Worm (Caenorhabditis elegans) whole organism, L2 larva: Measurements from ENCODE around the gene pgl-2.
A peak's percentile ranks its signal among the peaks of the same experiment; 100 is the strongest.

ENCODE experiments used
- C34F6.9 ChIP-seq: fragments of 150-350 bp; optimal IDR thresholded peaks from 2 replicates; lab custom pipeline; 2014; ENCODE audit warnings: missing biosample characterization, missing genetic modification characterization
- F13H6.1 ChIP-seq: sonication (generic microtip); optimal IDR thresholded peaks from 2 replicates; lab custom pipeline; 2016; ENCODE audit warnings: missing genetic modification characterization, missing compliant biosample characterization
- R02D3.7 ChIP-seq: fragments of 150-350 bp; optimal IDR thresholded peaks from 2 replicates; lab custom pipeline; 2014; ENCODE audit warnings: missing biosample characterization, missing genetic modification characterization
- aly-2 ChIP-seq: fragments of 150-350 bp; optimal IDR thresholded peaks from 2 replicates; lab custom pipeline; 2014; ENCODE audit warnings: missing biosample characterization, missing genetic modification characterization
- ama-1 ChIP-seq: fragments of 150-350 bp; optimal IDR thresholded peaks from 2 replicates; lab custom pipeline; 2018; ENCODE audit warnings: inconsistent platforms
- blmp-1 ChIP-seq: sonication (generic microtip); optimal IDR thresholded peaks from 2 replicates; lab custom pipeline; 2017; ENCODE audit warnings: missing genetic modification characterization, mild to moderate bottlenecking, missing compliant biosample characterization, antibody characterized with exemption, moderate library complexity; ENCODE audit not compliant: insufficient read depth
- ceh-82 ChIP-seq: fragments of 150-350 bp; optimal IDR thresholded peaks from 2 replicates; lab custom pipeline; 2014; ENCODE audit warnings: missing biosample characterization, missing genetic modification characterization
- dmd-4 ChIP-seq: sonication (generic microtip); optimal IDR thresholded peaks from 2 replicates; lab custom pipeline; 2017; ENCODE audit warnings: missing biosample characterization, missing genetic modification characterization
- egl-27 ChIP-seq: sonication (generic microtip); optimal IDR thresholded peaks from 3 replicates; lab custom pipeline; 2017; ENCODE audit warnings: missing biosample characterization, missing genetic modification reagents, missing genetic modification characterization
- gmeb-1 ChIP-seq: fragments of 150-350 bp; optimal IDR thresholded peaks from 2 replicates; lab custom pipeline; 2014; ENCODE audit warnings: missing biosample characterization, missing genetic modification characterization
- lin-11 ChIP-seq: fragments of 150-350 bp; sonication (generic microtip); optimal IDR thresholded peaks from 2 replicates; lab custom pipeline; 2014; ENCODE audit warnings: missing biosample characterization, missing genetic modification characterization, inconsistent platforms, mixed read lengths
- lin-13 ChIP-seq: fragments of 150-350 bp; optimal IDR thresholded peaks from 2 replicates; lab custom pipeline; 2014; ENCODE audit warnings: missing biosample characterization, missing genetic modification reagents, missing genetic modification characterization
- lsy-2 ChIP-seq, 2 experiments: fragments of 150-350 bp in 1 of 2; sonication (generic microtip) in 1 of 2; optimal IDR thresholded peaks; 2 replicates each; lab custom pipeline; 2014 to 2017; ENCODE audit warnings: missing biosample characterization in 2 of 2, missing genetic modification characterization in 2 of 2
- mab-5 ChIP-seq: fragments of 150-350 bp; optimal IDR thresholded peaks from 2 replicates; lab custom pipeline; 2014; ENCODE audit warnings: missing biosample characterization, missing genetic modification characterization
- mbf-1 ChIP-seq: sonication (generic microtip); optimal IDR thresholded peaks from 2 replicates; lab custom pipeline; 2017; ENCODE audit warnings: missing biosample characterization, missing genetic modification characterization
- mdl-1 ChIP-seq, 2 experiments: fragments of 150-350 bp in 1 of 2; sonication (generic microtip) in 1 of 2; optimal IDR thresholded peaks; 2 replicates each; lab custom pipeline; 2017; ENCODE audit warnings: missing biosample characterization in 2 of 2, missing genetic modification characterization in 2 of 2
- nhr-11 ChIP-seq: fragments of 150-350 bp; optimal IDR thresholded peaks from 2 replicates; lab custom pipeline; 2014; ENCODE audit warnings: missing biosample characterization, missing genetic modification characterization
- nhr-12 ChIP-seq: fragments of 150-350 bp; optimal IDR thresholded peaks from 2 replicates; lab custom pipeline; 2014; ENCODE audit warnings: missing biosample characterization, missing genetic modification characterization
- nhr-129 ChIP-seq: fragments of 150-350 bp; optimal IDR thresholded peaks from 2 replicates; lab custom pipeline; 2014; ENCODE audit warnings: missing biosample characterization, missing genetic modification characterization
- nhr-21 ChIP-seq: fragments of 150-350 bp; optimal IDR thresholded peaks from 2 replicates; lab custom pipeline; 2014; ENCODE audit warnings: missing biosample characterization, missing genetic modification characterization
- nhr-23 ChIP-seq: fragments of 150-350 bp; optimal IDR thresholded peaks from 2 replicates; lab custom pipeline; 2014; ENCODE audit warnings: missing biosample characterization, missing genetic modification reagents, missing genetic modification characterization
- nhr-25 ChIP-seq: fragments of 150-350 bp; sonication (generic microtip); optimal IDR thresholded peaks from 3 replicates; lab custom pipeline; 2014; ENCODE audit warnings: missing biosample characterization, missing genetic modification characterization
- nhr-6 ChIP-seq: fragments of 150-350 bp; optimal IDR thresholded peaks from 2 replicates; lab custom pipeline; 2014; ENCODE audit warnings: missing biosample characterization, missing genetic modification characterization
- nhr-77 ChIP-seq: fragments of 150-350 bp; optimal IDR thresholded peaks from 2 replicates; lab custom pipeline; 2014; ENCODE audit warnings: missing biosample characterization, missing genetic modification characterization
- peb-1 ChIP-seq: fragments of 150-350 bp; optimal IDR thresholded peaks from 2 replicates; lab custom pipeline; 2014; ENCODE audit warnings: missing biosample characterization, missing genetic modification characterization
- sem-4 ChIP-seq: fragments of 150-350 bp; optimal IDR thresholded peaks from 2 replicates; lab custom pipeline; 2014; ENCODE audit warnings: missing biosample characterization, missing genetic modification reagents, missing genetic modification characterization
- skn-1 ChIP-seq: sonication (generic microtip); optimal IDR thresholded peaks from 2 replicates; lab custom pipeline; 2017; ENCODE audit warnings: missing biosample characterization, missing genetic modification characterization
- unc-39 ChIP-seq: fragments of 150-350 bp; optimal IDR thresholded peaks from 2 replicates; lab custom pipeline; 2014; ENCODE audit warnings: missing biosample characterization, missing genetic modification characterization
- unc-55 ChIP-seq: fragments of 150-350 bp; sonication (generic microtip); optimal IDR thresholded peaks from 3 replicates; lab custom pipeline; 2014; ENCODE audit warnings: missing biosample characterization, missing genetic modification reagents, missing genetic modification characterization
- unc-62 ChIP-seq: fragments of 150-350 bp; optimal IDR thresholded peaks from 2 replicates; lab custom pipeline; 2014; ENCODE audit warnings: missing biosample characterization, missing genetic modification reagents, missing genetic modification characterization
- zag-1 ChIP-seq: fragments of 150-350 bp; optimal IDR thresholded peaks from 2 replicates; lab custom pipeline; 2014; ENCODE audit warnings: missing biosample characterization, missing genetic modification characterization
- ztf-1 ChIP-seq: fragments of 200-800 bp; sonication (Bioruptor generic); conservative IDR thresholded peaks from 2 replicates; pipeline ENCODE4 v1.3.6; 2022; ENCODE audit warnings: missing genetic modification characterization, missing compliant biosample characterization
- ztf-4 ChIP-seq: fragments of 150-350 bp; optimal IDR thresholded peaks from 2 replicates; lab custom pipeline; 2014; ENCODE audit warnings: missing biosample characterization, missing genetic modification characterization

Gene pgl-2

DNA sequence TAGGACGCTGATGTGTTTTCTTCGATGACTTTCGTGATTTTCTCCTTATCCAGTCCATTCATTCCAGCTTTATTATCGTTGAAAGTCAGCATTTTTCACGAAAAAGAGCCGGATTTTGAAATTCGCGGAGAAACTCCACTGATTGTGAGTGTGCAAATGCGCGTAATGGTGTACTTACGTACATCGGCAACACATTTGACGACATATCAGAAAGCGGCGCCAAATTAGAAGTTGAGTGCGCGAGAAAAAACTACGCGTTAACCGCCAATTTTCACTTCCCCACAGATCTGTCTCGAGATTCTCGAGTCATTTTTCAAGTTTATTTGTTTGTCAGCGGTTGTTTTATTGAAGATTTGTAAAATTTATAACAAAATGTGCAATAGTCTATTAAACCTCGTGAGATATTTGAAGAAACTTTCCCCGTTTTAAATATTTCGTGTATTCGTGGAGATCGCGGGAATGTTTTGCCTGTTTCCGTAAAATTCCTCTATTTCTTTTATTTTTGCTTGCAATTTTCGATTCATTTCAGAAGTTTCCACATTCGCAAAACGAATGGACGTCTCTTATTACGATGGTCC, 46.7 kb downstream of the pgl-2 start, which contains the start of the genes polk-1 and gpr-1:
TSS of gene polk-1 (minus strand) at position 186 of the 578 bp plus-strand sequence.
TSS of gene gpr-1 (plus strand) at position 528 of the 578 bp plus-strand sequence.
- TF ChIP-seq F13H6.1 (tag; lab: Kevin White, UChicago) (no peak), lsy-2 (tag; optimal IDR thresholded peaks at IDR 0.05; lab: Kevin White, UChicago) (peak in 1 of 2 experiments; percentile 50), nhr-129 (tag; lab: Kevin White, UChicago) (peak; percentile 26), C34F6.9 (tag; lab: Kevin White, UChicago) (peak; percentile 27), gmeb-1 (tag; lab: Kevin White, UChicago) (peak; percentile 67), mdl-1 (tag; optimal IDR thresholded peaks at IDR 0.05; lab: Kevin White, UChicago) (no peak), nhr-77 (tag; lab: Kevin White, UChicago) (no peak), lin-13 (GFP tag; lab: Kevin White, UChicago) (peak; percentile 72), ceh-82 (tag; lab: Kevin White, UChicago) (no peak)

DNA sequence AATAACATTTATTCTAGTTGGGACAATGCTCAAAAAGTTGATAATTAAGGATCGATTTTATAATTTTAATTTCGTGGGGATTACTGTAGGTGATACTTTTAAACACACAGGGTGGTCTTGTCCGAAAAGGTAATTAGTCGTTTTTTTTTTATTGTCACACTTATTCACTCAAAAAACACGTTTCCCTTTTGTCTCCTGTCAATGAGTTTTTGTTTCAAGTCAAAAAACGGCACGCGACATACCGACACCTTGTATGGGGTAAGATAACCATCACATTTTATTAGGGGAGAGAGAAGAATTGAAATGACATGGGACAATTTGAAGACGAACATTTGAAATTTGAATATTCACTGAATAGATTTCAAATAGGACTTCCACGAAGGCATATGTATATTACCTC, 50.1 kb downstream of the pgl-2 start:
- no peak for TF ChIP-seq gmeb-1 (tag; lab: Kevin White, UChicago)
- TF ChIP-seq nhr-77 (tag; lab: Kevin White, UChicago), result no peak
- TF ChIP-seq sem-4, result no peak
- TF ChIP-seq unc-62 (GFP tag; lab: Kevin White, UChicago), result no peak

ce11 chrIII:8622435-8622834, 52.8 kb downstream of the pgl-2 start, which contains the start of gene ceh-16:
Gene ceh-16 (plus strand): TSS chrIII:8622735.
- TF ChIP-seq nhr-6 (tag; lab: Kevin White, UChicago) (no peak), zag-1 (no peak), unc-55 (GFP tag; lab: Kevin White, UChicago) (no peak), unc-62 (GFP tag; lab: Kevin White, UChicago) (no peak), egl-27 (tag; lab: Kevin White, UChicago) (no peak), ztf-4 (tag; lab: Kevin White, UChicago) (no peak), mdl-1 (tag; optimal IDR thresholded peaks at IDR 0.05; lab: Kevin White, UChicago) (no peak), F13H6.1 (tag; lab: Kevin White, UChicago) (no peak), ztf-1 (GFP tag; lab: Robert Waterston, UW) (no peak), nhr-11 (tag; lab: Kevin White, UChicago) (no peak), sem-4 (no peak), C34F6.9 (tag; lab: Kevin White, UChicago) (no peak), mab-5 (no peak), nhr-12 (tag; lab: Kevin White, UChicago) (no peak), nhr-25 (tag; lab: Kevin White, UChicago) (no peak), nhr-21 (no peak), mbf-1 (tag; lab: Kevin White, UChicago) (no peak)

DNA sequence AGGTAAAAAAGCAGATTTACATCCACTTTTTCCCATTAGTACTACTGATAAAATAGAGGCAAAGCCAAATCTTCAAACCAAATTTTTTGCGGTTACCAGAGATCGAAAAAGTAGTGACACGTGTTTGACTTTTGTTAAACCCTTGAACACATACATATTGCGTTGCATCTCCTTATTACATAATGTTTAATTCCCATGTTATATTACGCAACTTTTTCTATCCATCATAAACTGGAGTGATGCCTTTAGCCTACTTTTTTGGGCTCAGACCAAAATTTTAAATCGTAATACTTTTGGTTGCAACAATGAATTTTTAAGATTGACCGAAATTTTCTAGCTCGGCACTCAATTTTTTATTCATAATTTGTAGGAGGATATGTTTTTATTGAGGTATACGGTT, 53.3 kb downstream of the pgl-2 start:
- TF ChIP-seq mdl-1 (tag; optimal IDR thresholded peaks at IDR 0.05; lab: Kevin White, UChicago) (no peak), aly-2 (no peak), egl-27 (tag; lab: Kevin White, UChicago) (no peak), R02D3.7 (tag; lab: Kevin White, UChicago) (no peak), nhr-23 (tag; lab: Kevin White, UChicago) (no peak), ama-1 (lab: Kevin White, UChicago) (no peak), nhr-21 (no peak), dmd-4 (no peak), lin-11 (tag; lab: Kevin White, UChicago) (no peak), lin-13 (GFP tag; lab: Kevin White, UChicago) (no peak), gmeb-1 (tag; lab: Kevin White, UChicago) (no peak), unc-39 (no peak), blmp-1 (tag; lab: Kevin White, UChicago) (no peak), unc-62 (GFP tag; lab: Kevin White, UChicago) (no peak), nhr-11 (tag; lab: Kevin White, UChicago) (no peak)
- TF ChIP-seq, all 48 proteins: peak for 0

ce11 chrIII:8621002-8621401, 54.2 kb downstream of the pgl-2 start:
- TF ChIP-seq nhr-25 (tag; lab: Kevin White, UChicago) (peak; percentile 58), lsy-2 (tag; optimal IDR thresholded peaks at IDR 0.05; lab: Kevin White, UChicago) (peak in 1 of 2 experiments; percentile 14), skn-1 (tag; lab: Kevin White, UChicago) (no peak), peb-1 (tag; lab: Kevin White, UChicago) (no peak), unc-55 (GFP tag; lab: Kevin White, UChicago) (no peak), nhr-23 (tag; lab: Kevin White, UChicago) (no peak)
